Worm (Caenorhabditis elegans) whole organism, L2 larva: ENCODE measurements around the gene C34C12.7.

Experiments
- ama-1 ChIP-seq: fragments of 150-350 bp; optimal IDR thresholded peaks from 2 replicates; lab custom pipeline; 2018; ENCODE audit warnings: inconsistent platforms
- nhr-11 ChIP-seq: fragments of 150-350 bp; optimal IDR thresholded peaks from 2 replicates; lab custom pipeline; 2014; ENCODE audit warnings: missing biosample characterization, missing genetic modification characterization
- nhr-25 ChIP-seq: fragments of 150-350 bp; sonication (generic microtip); optimal IDR thresholded peaks from 3 replicates; lab custom pipeline; 2014; ENCODE audit warnings: missing biosample characterization, missing genetic modification characterization
- snpc-4 ChIP-seq: fragments of 150-350 bp; optimal IDR thresholded peaks from 2 replicates; lab custom pipeline; 2014; ENCODE audit warnings: missing biosample characterization, missing genetic modification characterization
- ztf-1 ChIP-seq: fragments of 200-800 bp; sonication (Bioruptor generic); conservative IDR thresholded peaks from 2 replicates; pipeline ENCODE4 v1.3.6; 2022; ENCODE audit warnings: missing genetic modification characterization, missing compliant biosample characterization

DNA sequence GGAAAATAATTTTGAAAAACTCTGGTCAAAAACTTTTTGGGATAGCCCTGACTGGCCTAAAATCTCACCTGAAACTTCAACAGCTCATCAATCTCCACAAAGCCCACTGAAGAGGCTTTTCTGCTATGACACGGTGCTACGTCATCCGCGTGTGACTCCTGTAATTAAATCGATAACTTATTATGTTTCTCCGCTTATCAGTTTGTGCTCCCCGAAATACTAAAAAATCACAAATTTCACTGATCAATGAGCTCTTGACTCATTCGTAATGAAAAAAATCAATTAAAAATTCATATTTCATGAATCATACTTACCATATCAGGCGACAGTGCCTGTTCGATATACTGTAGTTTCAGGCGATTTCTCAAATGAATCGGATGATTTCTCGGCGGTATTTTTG is 13.1 kb downstream of the C34C12.7 start:
- TF ChIP-seq nhr-25 (tag; lab: Kevin White, UChicago) (no peak), snpc-4 (no peak), ztf-1 (GFP tag; lab: Robert Waterston, UW) (no peak), ama-1 (lab: Kevin White, UChicago) (no peak), nhr-11 (tag; lab: Kevin White, UChicago) (no peak)
